Worm (Caenorhabditis elegans) whole organism, midembryonic: ENCODE results near the gene erfa-1.

Source experiments
- T22C8.4 ChIP-seq: fragments of 200-800 bp; sonication (Bioruptor generic); IDR thresholded peaks from 2 replicates; pipeline ENCODE4 v1.3.6; 2022; ENCODE audit warnings: missing genetic modification characterization, missing compliant biosample characterization
- cog-1 ChIP-seq: sonication (generic microtip); optimal IDR thresholded peaks from 2 replicates; lab custom pipeline; 2016; ENCODE audit warnings: missing genetic modification characterization, missing compliant biosample characterization
- flt-1 ChIP-seq: fragments of 200-800 bp; sonication (Bioruptor generic); IDR thresholded peaks from 2 replicates; pipeline ENCODE4 v1.3.6; 2022; ENCODE audit warnings: missing genetic modification characterization, missing compliant biosample characterization
- klf-2 ChIP-seq: fragments of 200-800 bp; sonication (Bioruptor generic); conservative IDR thresholded peaks from 2 replicates; pipeline ENCODE4 v1.3.6; 2022; ENCODE audit warnings: missing genetic modification reagents, missing genetic modification characterization, missing compliant biosample characterization

DNA sequence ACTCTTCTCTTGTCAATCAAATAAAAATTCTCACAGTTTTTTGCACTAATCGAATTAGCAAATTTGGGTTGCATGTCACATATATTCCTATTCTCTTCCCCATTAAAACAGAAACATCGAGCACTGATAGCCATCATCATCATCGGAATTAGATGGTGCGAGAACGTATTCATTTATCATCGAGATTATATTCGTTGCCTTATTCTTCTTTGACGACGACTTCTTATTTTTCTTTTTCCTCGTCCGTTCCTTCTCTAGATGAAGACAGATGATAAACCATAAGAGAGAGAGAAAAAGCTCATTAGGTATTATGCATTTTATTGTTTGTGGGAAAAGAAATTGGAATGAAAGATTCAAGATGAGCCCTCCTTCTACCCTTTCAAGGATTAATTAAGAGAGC, 37.3 kb downstream of the erfa-1 start:
- TF ChIP-seq cog-1 (tag; lab: Kevin White, UChicago) (no peak), klf-2 (GFP tag; lab: Robert Waterston, UW) (no peak), T22C8.4 (GFP tag; lab: Robert Waterston, UW) (no peak), flt-1 (no peak)
